Worm (Caenorhabditis elegans) whole organism, mixed stage, embryonic: ENCODE data around the gene F53F8.3.

ENCODE experiments used
- drap-1 ChIP-seq: fragments of 200-800 bp; sonication (Bioruptor generic); optimal IDR thresholded peaks from 3 replicates; lab custom pipeline; 2018; ENCODE audit warnings: mild to moderate bottlenecking, missing genetic modification characterization, missing compliant biosample characterization
- elt-3 ChIP-seq: fragments of 150-350 bp; optimal IDR thresholded peaks from 2 replicates; lab custom pipeline; 2014; ENCODE audit warnings: missing biosample characterization, missing genetic modification characterization
- lin-13 ChIP-seq: fragments of 150-350 bp; optimal IDR thresholded peaks from 2 replicates; lab custom pipeline; 2014; ENCODE audit warnings: missing biosample characterization, missing genetic modification characterization
- lsy-2 ChIP-seq: fragments of 150-350 bp; optimal IDR thresholded peaks from 2 replicates; lab custom pipeline; 2014; ENCODE audit warnings: missing biosample characterization, missing genetic modification characterization
- mep-1 ChIP-seq: fragments of 150-350 bp; optimal IDR thresholded peaks from 2 replicates; lab custom pipeline; 2017; ENCODE audit warnings: missing biosample characterization, missing genetic modification reagents, missing genetic modification characterization, inconsistent platforms
- nhr-237 ChIP-seq: fragments of 150-350 bp; optimal IDR thresholded peaks from 2 replicates; lab custom pipeline; 2014; ENCODE audit warnings: missing biosample characterization, missing genetic modification characterization
- nhr-28 ChIP-seq: fragments of 150-350 bp; optimal IDR thresholded peaks from 2 replicates; lab custom pipeline; 2014; ENCODE audit warnings: missing biosample characterization, missing genetic modification characterization
- pha-4 ChIP-seq: fragments of 150-350 bp; optimal IDR thresholded peaks from 2 replicates; lab custom pipeline; 2018; ENCODE audit warnings: missing biosample characterization, missing genetic modification reagents, missing genetic modification characterization
- snpc-4 ChIP-seq: fragments of 150-350 bp; optimal IDR thresholded peaks from 2 replicates; lab custom pipeline; 2014; ENCODE audit warnings: missing biosample characterization, missing genetic modification characterization
- sptf-1 ChIP-seq: sonication (generic microtip); optimal IDR thresholded peaks from 2 replicates; lab custom pipeline; 2017; ENCODE audit warnings: mild to moderate bottlenecking, missing genetic modification characterization, moderate library complexity, missing compliant biosample characterization
- unc-120 ChIP-seq: sonication (generic microtip); optimal IDR thresholded peaks from 2 replicates; lab custom pipeline; 2017; ENCODE audit warnings: missing genetic modification characterization, missing compliant biosample characterization; ENCODE audit not compliant: poor library complexity, severe bottlenecking
- unc-39 ChIP-seq: fragments of 150-350 bp; optimal IDR thresholded peaks from 2 replicates; lab custom pipeline; 2014; ENCODE audit warnings: missing biosample characterization, missing genetic modification characterization
- unc-62 ChIP-seq: fragments of 150-350 bp; optimal IDR thresholded peaks from 2 replicates; lab custom pipeline; 2014; ENCODE audit warnings: missing biosample characterization, missing genetic modification reagents, missing genetic modification characterization

- TF ChIP-seq nhr-237 (tag; lab: Kevin White, UChicago) = no peak
- TF ChIP-seq mep-1 (tag; lab: Kevin White, UChicago) = no peak
- TF ChIP-seq unc-120 (tag; lab: Kevin White, UChicago) = no peak
- no peak for TF ChIP-seq lsy-2 (tag; lab: Kevin White, UChicago)
- TF ChIP-seq sptf-1 = no peak
- TF ChIP-seq unc-39 (tag; lab: Kevin White, UChicago) = no peak
- TF ChIP-seq elt-3 (tag; lab: Kevin White, UChicago) = no peak
- TF ChIP-seq lin-13 (tag; lab: Kevin White, UChicago) = no peak
- no peak for TF ChIP-seq pha-4 (tag; lab: Kevin White, UChicago)
- TF ChIP-seq drap-1 (GFP tag; lab: Kevin White, UChicago) = no peak
- no peak for TF ChIP-seq snpc-4 (tag; lab: Kevin White, UChicago)
- TF ChIP-seq nhr-28 (tag; lab: Kevin White, UChicago) = no peak
- TF ChIP-seq unc-62 = no peak
Measured at ce11 chrV:20655174-20655573, 34.2 kb downstream of the F53F8.3 start.
